Fruit fly (Drosophila melanogaster): ENCODE data around the gene CG15468.

The CG15468 gene

dm6 chrX:4909938-4910778, 50.8 kb downstream of the CG15468 start (continued):
- peak; percentile 100 for TF ChIP-seq lab (GFP tag; optimal IDR thresholded peaks at IDR 0.05)
- TF ChIP-seq wek (GFP tag; optimal IDR thresholded peaks at IDR 0.05) = peak; percentile 98
- TF ChIP-seq Nf-YA (GFP tag; IDR thresholded peaks at IDR 0.05) = peak; percentile 99
- TF ChIP-seq CG8765 (GFP tag; IDR thresholded peaks at IDR 0.05) = peak; percentile 99
- TF ChIP-seq bsh (GFP tag; optimal IDR thresholded peaks at IDR 0.05) = peak; percentile 100
- no peak for TF ChIP-seq prd (optimal IDR thresholded peaks at IDR 0.05)
- peak; percentile 100 for TF ChIP-seq prd (GFP tag; IDR thresholded peaks at IDR 0.05)
- peak; percentile 99 for TF ChIP-seq ro (GFP tag; IDR thresholded peaks at IDR 0.05)
- TF ChIP-seq B-H1 (GFP tag; IDR thresholded peaks at IDR 0.05) = peak; percentile 99
- TF ChIP-seq sc (optimal IDR thresholded peaks at IDR 0.05) = no peak
- TF ChIP-seq sc (GFP tag; optimal IDR thresholded peaks at IDR 0.05) = peak; percentile 99
- no peak for TF ChIP-seq usp (GFP tag; optimal IDR thresholded peaks at IDR 0.05)
- TF ChIP-seq CTCF (GFP tag; optimal IDR thresholded peaks at IDR 0.05) = peak; percentile 80
- peak; percentile 99 for TF ChIP-seq NC2α (GFP tag; optimal IDR thresholded peaks at IDR 0.05)
- peak; percentile 82 for TF ChIP-seq Dip2 (GFP tag; IDR thresholded peaks at IDR 0.05)
- peak; percentile 97 for TF ChIP-seq TFAM (GFP tag; optimal IDR thresholded peaks at IDR 0.05)
- no peak for TF ChIP-seq pita (GFP tag; optimal IDR thresholded peaks at IDR 0.05)
- TF ChIP-seq CG17361 (GFP tag; IDR thresholded peaks at IDR 0.05) = peak; percentile 100
- TF ChIP-seq CG17328 (GFP tag; IDR thresholded peaks at IDR 0.05) = peak; percentile 100
- TF ChIP-seq CG13296 (GFP tag; optimal IDR thresholded peaks at IDR 0.05) = peak; percentile 100
- peak; percentile 100 for TF ChIP-seq HHEX (GFP tag; optimal IDR thresholded peaks at IDR 0.05)
- peak; percentile 96 for TF ChIP-seq CG9437 (GFP tag; optimal IDR thresholded peaks at IDR 0.05)
- peak; percentile 87 for TF ChIP-seq bigmax (GFP tag; optimal IDR thresholded peaks at IDR 0.05)
- peak; percentile 100 for TF ChIP-seq CG6813 (GFP tag; optimal IDR thresholded peaks at IDR 0.05)
- TF ChIP-seq maf-S (GFP tag; optimal IDR thresholded peaks at IDR 0.05) = peak; percentile 100
- TF ChIP-seq Doc2 (GFP tag; IDR thresholded peaks at IDR 0.05) = peak; percentile 99
- TF ChIP-seq fru (optimal IDR thresholded peaks at IDR 0.05) = no peak
- peak; percentile 100 for TF ChIP-seq CG12391 (tag; optimal IDR thresholded peaks at IDR 0.05)
- no peak for TF ChIP-seq CG34224 (GFP tag; IDR thresholded peaks at IDR 0.05; ENCODE audit: partially characterized antibody)
- TF ChIP-seq CG17186 (GFP tag; optimal IDR thresholded peaks at IDR 0.05) = peak; percentile 96
- TF ChIP-seq Dad (GFP tag; optimal IDR thresholded peaks at IDR 0.05) = peak; percentile 100
- peak; percentile 99 for TF ChIP-seq Taf1 (GFP tag; IDR thresholded peaks at IDR 0.05)
- TF ChIP-seq HmgD (GFP tag; optimal IDR thresholded peaks at IDR 0.05) = peak; percentile 99
- TF ChIP-seq CG7556 (GFP tag; optimal IDR thresholded peaks at IDR 0.05) = peak; percentile 100
- TF ChIP-seq ATbp (GFP tag; optimal IDR thresholded peaks at IDR 0.05) = peak; percentile 100
- peak; percentile 99 for TF ChIP-seq CG18476 (GFP tag; optimal IDR thresholded peaks at IDR 0.05)
- TF ChIP-seq CG8089 (GFP tag; optimal IDR thresholded peaks at IDR 0.05) = peak; percentile 99
- peak; percentile 99 for TF ChIP-seq aop (GFP tag; IDR thresholded peaks at IDR 0.05)
- TF ChIP-seq tx (GFP tag; optimal IDR thresholded peaks at IDR 0.05) = peak; percentile 99
- peak; percentile 99 for TF ChIP-seq ap (GFP tag; IDR thresholded peaks at IDR 0.05)
- TF ChIP-seq CG10543 (GFP tag; optimal IDR thresholded peaks at IDR 0.05) = peak; percentile 99
- TF ChIP-seq bcd (GFP tag; optimal IDR thresholded peaks at IDR 0.05) = peak; percentile 100
- peak; percentile 94 for TF ChIP-seq CG15073 (GFP tag; optimal IDR thresholded peaks at IDR 0.05)
- peak; percentile 96 for TF ChIP-seq CG15479 (GFP tag; optimal IDR thresholded peaks at IDR 0.05)
- TF ChIP-seq CG7271 (tag; optimal IDR thresholded peaks at IDR 0.05) = peak; percentile 99
- peak; percentile 99 for TF ChIP-seq B-H2 (GFP tag; optimal IDR thresholded peaks at IDR 0.05)
- peak; percentile 99 for TF ChIP-seq trh (GFP tag; optimal IDR thresholded peaks at IDR 0.05)
- TF ChIP-seq ase (GFP tag; IDR thresholded peaks at IDR 0.05) = peak; percentile 100
- TF ChIP-seq CG12744 (GFP tag; optimal IDR thresholded peaks at IDR 0.05) = peak; percentile 99
- peak; percentile 100 for TF ChIP-seq org-1 (GFP tag; optimal IDR thresholded peaks at IDR 0.05)
- TF ChIP-seq BtbVII (GFP tag; optimal IDR thresholded peaks at IDR 0.05) = peak; percentile 100

Data from whole organism, embryonic.